Fruit fly (Drosophila melanogaster): ENCODE data around the gene CG14431.

DNA sequence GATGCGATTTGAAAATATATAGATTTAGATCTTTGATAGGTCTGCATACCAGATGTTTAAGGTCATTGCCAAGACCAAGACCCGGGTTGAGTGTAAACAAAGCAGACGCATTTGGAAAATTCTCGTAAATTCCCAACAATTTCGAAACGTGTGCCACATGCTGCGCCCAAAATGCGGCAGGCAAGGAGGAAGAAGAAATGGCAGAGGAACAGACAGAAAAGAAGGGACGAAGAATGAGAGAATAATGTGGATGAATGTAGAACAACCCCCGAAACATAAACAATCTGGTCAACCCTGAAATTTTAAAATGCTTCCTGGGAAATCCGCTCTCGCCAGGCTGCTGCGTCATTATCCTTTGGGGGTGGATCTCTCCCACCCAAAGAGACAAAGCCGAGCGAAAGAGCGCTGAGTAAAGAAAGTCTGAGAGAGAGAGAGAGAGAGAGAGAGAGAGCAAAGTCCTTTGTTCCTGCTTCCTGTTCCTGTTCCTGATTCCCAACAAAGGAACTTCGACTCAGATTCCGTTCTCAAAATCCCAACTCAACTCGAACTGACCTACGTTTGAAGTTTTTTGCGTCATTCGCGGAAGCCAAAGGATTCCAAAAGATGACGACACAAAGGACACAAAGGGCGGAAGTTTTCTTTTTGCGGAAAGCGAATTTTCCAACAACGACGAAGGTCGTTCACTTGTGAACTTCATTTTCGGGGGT lies 80.7 kb downstream of the CG14431 start:
- TF ChIP-seq psq (optimal IDR thresholded peaks at IDR 0.05), result no peak
- no peak for TF ChIP-seq pan (optimal IDR thresholded peaks at IDR 0.05)
- TF ChIP-seq CG8478 (optimal IDR thresholded peaks at IDR 0.05), result no peak
- TF ChIP-seq Dll (optimal IDR thresholded peaks at IDR 0.05), result no peak
- no peak for TF ChIP-seq EcR (GFP tag; optimal IDR thresholded peaks at IDR 0.05)
- no peak for TF ChIP-seq usp (GFP tag; optimal IDR thresholded peaks at IDR 0.05)

All from whole organism.